Worm (Caenorhabditis elegans) whole organism, L3 larva: ENCODE results near the gene dhs-9.

Source experiments
- ceh-28 ChIP-seq: fragments of 150-350 bp; optimal IDR thresholded peaks from 2 replicates; lab custom pipeline; 2014; ENCODE audit warnings: missing biosample characterization, missing genetic modification reagents, missing genetic modification characterization
- elt-3 ChIP-seq, 3 experiments: fragments of 150-350 bp in 1 of 3; sonication (generic microtip) in 2 of 3; optimal IDR thresholded peaks; 2 replicates in 2 of 3; 4 replicates in 1 of 3; lab custom pipeline; 2014 to 2017; ENCODE audit warnings: missing biosample characterization in 3 of 3, missing genetic modification characterization in 3 of 3
- fos-1 ChIP-seq: fragments of 150-350 bp; optimal IDR thresholded peaks from 2 replicates; lab custom pipeline; 2014; ENCODE audit warnings: missing biosample characterization, missing genetic modification characterization
- nhr-23 ChIP-seq: fragments of 150-350 bp; optimal IDR thresholded peaks from 2 replicates; lab custom pipeline; 2014; ENCODE audit warnings: missing biosample characterization, missing genetic modification reagents, missing genetic modification characterization
- nhr-237 ChIP-seq: fragments of 150-350 bp; optimal IDR thresholded peaks from 2 replicates; lab custom pipeline; 2014; ENCODE audit warnings: missing biosample characterization, missing genetic modification characterization
- nhr-76 ChIP-seq: fragments of 150-350 bp; sonication (generic microtip); optimal IDR thresholded peaks from 5 replicates; lab custom pipeline; 2014; ENCODE audit warnings: missing biosample characterization, missing genetic modification characterization
- pqm-1 ChIP-seq: fragments of 150-350 bp; optimal IDR thresholded peaks from 2 replicates; lab custom pipeline; 2017; ENCODE audit warnings: missing biosample characterization, missing genetic modification characterization, inconsistent platforms
- unc-62 ChIP-seq: fragments of 150-350 bp; sonication (generic microtip); optimal IDR thresholded peaks from 4 replicates; lab custom pipeline; 2014; ENCODE audit warnings: missing biosample characterization, missing genetic modification reagents, missing genetic modification characterization
- ztf-11 ChIP-seq: fragments of 150-350 bp; optimal IDR thresholded peaks from 2 replicates; lab custom pipeline; 2014; ENCODE audit warnings: missing biosample characterization, missing genetic modification characterization

DNA sequence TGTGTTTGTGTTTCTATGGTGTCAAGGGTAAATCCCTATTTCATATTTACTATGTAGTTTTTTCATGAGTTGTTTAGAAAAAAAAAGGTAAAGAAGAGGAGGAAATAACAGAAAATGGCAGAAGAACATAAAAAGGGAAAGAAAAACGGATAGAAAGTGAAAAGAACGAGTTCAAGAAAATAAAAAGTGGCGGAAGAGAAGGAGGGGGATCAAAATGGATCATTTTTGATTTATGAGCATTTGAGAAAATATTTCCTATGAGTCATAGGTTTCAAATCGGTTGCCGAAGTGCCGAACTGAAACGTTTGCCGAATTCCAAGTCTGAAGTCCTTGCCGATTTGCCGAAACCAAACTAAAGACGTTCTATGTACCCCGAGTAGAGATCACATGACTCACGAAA, 29.1 kb downstream of the dhs-9 start:
- TF ChIP-seq pqm-1 (tag; lab: Kevin White, UChicago) (no peak), elt-3 (tag; optimal IDR thresholded peaks at IDR 0.05; lab: Kevin White, UChicago) (no peak), ztf-11 (tag; lab: Kevin White, UChicago) (no peak), nhr-237 (tag; lab: Kevin White, UChicago) (no peak), nhr-23 (tag; lab: Kevin White, UChicago) (no peak), fos-1 (tag; lab: Kevin White, UChicago) (no peak), nhr-76 (tag; lab: Kevin White, UChicago) (no peak), unc-62 (no peak), ceh-28 (tag; lab: Kevin White, UChicago) (no peak)
